Worm (Caenorhabditis elegans) whole organism, early embryonic: ENCODE measurements around the gene F34D10.4.

Experiments
- B0310.2 ChIP-seq: sonication (generic microtip); optimal IDR thresholded peaks from 2 replicates; lab custom pipeline; 2016; ENCODE audit warnings: mild to moderate bottlenecking, missing genetic modification characterization, missing compliant biosample characterization
- F13C5.2 ChIP-seq: sonication (generic microtip); optimal IDR thresholded peaks from 2 replicates; lab custom pipeline; 2017; ENCODE audit warnings: mild to moderate bottlenecking, missing genetic modification characterization, inconsistent platforms, missing compliant biosample characterization
- aly-1 ChIP-seq: sonication (generic microtip); optimal IDR thresholded peaks from 2 replicates; lab custom pipeline; 2016; ENCODE audit warnings: missing genetic modification characterization, missing compliant biosample characterization
- ama-1 ChIP-seq: fragments of 150-350 bp; optimal IDR thresholded peaks from 2 replicates; lab custom pipeline; 2014
- ceh-13 ChIP-seq: fragments of 200-800 bp; sonication (Bioruptor generic); optimal IDR thresholded peaks from 2 replicates; lab custom pipeline; 2018; ENCODE audit warnings: mild to moderate bottlenecking, missing genetic modification characterization, missing compliant biosample characterization
- ceh-36 ChIP-seq: sonication (generic microtip); optimal IDR thresholded peaks from 2 replicates; lab custom pipeline; 2016; ENCODE audit warnings: missing genetic modification characterization, inconsistent platforms, missing compliant biosample characterization
- ets-7 ChIP-seq: sonication (generic microtip); optimal IDR thresholded peaks from 2 replicates; lab custom pipeline; 2016; ENCODE audit warnings: missing genotype, missing genetic modification characterization, missing compliant biosample characterization
- flt-1 ChIP-seq: fragments of 200-800 bp; sonication (Bioruptor generic); IDR thresholded peaks from 2 replicates; pipeline ENCODE4 v1.3.6; 2022; ENCODE audit warnings: missing genetic modification characterization, missing compliant biosample characterization
- hmbx-1 ChIP-seq: sonication (generic microtip); optimal IDR thresholded peaks from 2 replicates; lab custom pipeline; 2016; ENCODE audit warnings: mild to moderate bottlenecking, missing genetic modification characterization, missing compliant biosample characterization
- hmg-4 ChIP-seq: fragments of 200-800 bp; sonication (Bioruptor generic); optimal IDR thresholded peaks from 2 replicates; lab custom pipeline; 2018; ENCODE audit warnings: mild to moderate bottlenecking, missing genetic modification characterization, missing compliant biosample characterization
- hnd-1 ChIP-seq: sonication (generic microtip); optimal IDR thresholded peaks from 2 replicates; lab custom pipeline; 2016; ENCODE audit warnings: missing genetic modification characterization, missing compliant biosample characterization
- pes-1 ChIP-seq: fragments of 200-800 bp; sonication (Bioruptor generic); IDR thresholded peaks from 2 replicates; pipeline ENCODE4 v1.3.6; 2022; ENCODE audit warnings: missing genetic modification reagents, missing genetic modification characterization, missing compliant biosample characterization
- scrt-1 ChIP-seq: fragments of 200-800 bp; sonication (Bioruptor generic); IDR thresholded peaks from 2 replicates; pipeline ENCODE4 v1.3.6; 2022; ENCODE audit warnings: missing genetic modification characterization, missing compliant biosample characterization
- sea-1 ChIP-seq: fragments of 200-800 bp; sonication (Bioruptor generic); conservative IDR thresholded peaks from 2 replicates; pipeline ENCODE4 v1.3.6; 2022; ENCODE audit warnings: missing genetic modification characterization, missing compliant biosample characterization
- tbx-11 ChIP-seq: fragments of 200-800 bp; sonication (Bioruptor generic); IDR thresholded peaks from 2 replicates; pipeline ENCODE4 v1.3.6; 2022; ENCODE audit warnings: missing genetic modification characterization, missing compliant biosample characterization
- tbx-37 ChIP-seq: fragments of 200-800 bp; sonication (Bioruptor generic); conservative IDR thresholded peaks from 2 replicates; pipeline ENCODE4 v1.3.6; 2022; ENCODE audit warnings: missing genetic modification reagents, missing genetic modification characterization, missing compliant biosample characterization
- tra-4 ChIP-seq: sonication (generic microtip); optimal IDR thresholded peaks from 2 replicates; lab custom pipeline; 2017; ENCODE audit warnings: missing genetic modification characterization, missing compliant biosample characterization

The F34D10.4 gene

ce11 chrIII:3782853-3783252 is 46.5 kb downstream of the F34D10.4 start:
- TF ChIP-seq ets-7 (tag; lab: Kevin White, UChicago) (no peak), pes-1 (GFP tag; lab: Robert Waterston, UW) (no peak)

- TF ChIP-seq B0310.2 (tag; lab: Kevin White, UChicago) = no peak
- TF ChIP-seq aly-1 (tag; lab: Kevin White, UChicago) = no peak
- TF ChIP-seq sea-1 (GFP tag; lab: Robert Waterston, UW) = no peak
- TF ChIP-seq ama-1 = no peak
- TF ChIP-seq hmg-4 (GFP tag; lab: Kevin White, UChicago) = no peak
- TF ChIP-seq ets-7 (tag; lab: Kevin White, UChicago) = no peak
- no peak for TF ChIP-seq tra-4 (tag; lab: Kevin White, UChicago)
- TF ChIP-seq ceh-36 = no peak
- no peak for TF ChIP-seq pes-1 (GFP tag; lab: Robert Waterston, UW)
- TF ChIP-seq flt-1 = no peak
- TF ChIP-seq hnd-1 (tag; lab: Kevin White, UChicago) = no peak
- no peak for TF ChIP-seq scrt-1 (GFP tag; lab: Robert Waterston, UW)
- no peak for TF ChIP-seq hmbx-1
- no peak for TF ChIP-seq F13C5.2 (tag; lab: Kevin White, UChicago)
- no peak for TF ChIP-seq ceh-13 (GFP tag; lab: Kevin White, UChicago)
- TF ChIP-seq tbx-37 = no peak
Measured at ce11 chrIII:3783914-3784313, 47.5 kb downstream of the F34D10.4 start.

- no peak for TF ChIP-seq sea-1 (GFP tag; lab: Robert Waterston, UW)
- no peak for TF ChIP-seq F13C5.2 (tag; lab: Kevin White, UChicago)
- TF ChIP-seq ceh-36 = no peak
- TF ChIP-seq flt-1 = no peak
- TF ChIP-seq B0310.2 (tag; lab: Kevin White, UChicago) = no peak
- TF ChIP-seq aly-1 (tag; lab: Kevin White, UChicago) = no peak
- no peak for TF ChIP-seq ets-7 (tag; lab: Kevin White, UChicago)
- no peak for TF ChIP-seq hmg-4 (GFP tag; lab: Kevin White, UChicago)
- TF ChIP-seq hnd-1 (tag; lab: Kevin White, UChicago) = no peak
- no peak for TF ChIP-seq tbx-37
- TF ChIP-seq scrt-1 (GFP tag; lab: Robert Waterston, UW) = no peak
- no peak for TF ChIP-seq ceh-13 (GFP tag; lab: Kevin White, UChicago)
- no peak for TF ChIP-seq hmbx-1
- no peak for TF ChIP-seq tra-4 (tag; lab: Kevin White, UChicago)
- no peak for TF ChIP-seq tbx-11 (GFP tag; lab: Robert Waterston, UW)
- TF ChIP-seq pes-1 (GFP tag; lab: Robert Waterston, UW) = no peak
- TF ChIP-seq ama-1 = no peak
Measured at ce11 chrIII:3785094-3785493, 48.7 kb downstream of the F34D10.4 start.

- TF ChIP-seq flt-1 = 0 out of 2 replicates have a peak, but pooled peaks have one; percentile 30
- no peak for TF ChIP-seq aly-1 (tag; lab: Kevin White, UChicago)
- TF ChIP-seq tbx-11 (GFP tag; lab: Robert Waterston, UW) = no peak
Measured at ce11 chrIII:3786427-3786935, 50.1 kb downstream of the F34D10.4 start, which contains the start of gene acy-3. Gene acy-3 (minus strand): TSS chrIII:3786477.
